Fruit fly (Drosophila melanogaster) whole organism, embryonic: ENCODE results near the gene ATP7.
A peak's percentile ranks its signal among the peaks of the same experiment; 100 is the strongest.

ENCODE experiments used
- Asciz ChIP-seq: fragments of 200-800 bp; sonication (Bioruptor generic); optimal IDR thresholded peaks from 2 replicates; lab custom pipeline; 2017; ENCODE audit warnings: missing biosample characterization, mild to moderate bottlenecking, missing genetic modification characterization, missing genetic modification reagents
- Atf-2 ChIP-seq: fragments of 200-800 bp; sonication (Bioruptor generic); optimal IDR thresholded peaks from 2 replicates; lab custom pipeline; 2016; ENCODE audit warnings: missing biosample characterization, missing genetic modification characterization
- B-H2 ChIP-seq: fragments of 200-800 bp; sonication (Bioruptor generic); optimal IDR thresholded peaks from 2 replicates; lab custom pipeline; 2018; ENCODE audit warnings: missing biosample characterization, mild to moderate bottlenecking, missing genetic modification characterization
- CG1024 ChIP-seq: fragments of 200-800 bp; sonication (Bioruptor generic); IDR thresholded peaks from 2 replicates; pipeline ENCODE4 v1.3.6; 2022; ENCODE audit warnings: missing biosample characterization, missing genetic modification characterization
- CG10979 ChIP-seq: fragments of 200-800 bp; sonication (Bioruptor generic); optimal IDR thresholded peaks from 2 replicates; lab custom pipeline; 2018; ENCODE audit warnings: missing biosample characterization, mild to moderate bottlenecking, missing genetic modification characterization, moderate library complexity
- CG12659 ChIP-seq: fragments of 200-800 bp; sonication (Bioruptor generic); optimal IDR thresholded peaks from 3 replicates; lab custom pipeline; 2017; ENCODE audit warnings: mild to moderate bottlenecking, missing biosample characterization, missing genetic modification reagents, missing genetic modification characterization
- CG12769 ChIP-seq: fragments of 200-800 bp; sonication (Bioruptor generic); optimal IDR thresholded peaks from 2 replicates; lab custom pipeline; 2019; ENCODE audit warnings: missing biosample characterization, mild to moderate bottlenecking, missing genetic modification characterization, moderate library complexity
- CG14441 ChIP-seq: fragments of 200-800 bp; sonication (Bioruptor generic); IDR thresholded peaks from 2 replicates; pipeline ENCODE4 v1.3.6; 2022; ENCODE audit warnings: missing biosample characterization, missing genetic modification characterization
- CG1603 ChIP-seq: fragments of 200-800 bp; sonication (Bioruptor generic); optimal IDR thresholded peaks from 2 replicates; lab custom pipeline; 2019; ENCODE audit warnings: missing biosample characterization, mild to moderate bottlenecking, missing genetic modification characterization, moderate library complexity
- CG2129 ChIP-seq: fragments of 200-800 bp; sonication (Bioruptor generic); IDR thresholded peaks from 2 replicates; pipeline ENCODE4 v1.3.6; 2022; ENCODE audit warnings: missing biosample characterization, missing genetic modification characterization; ENCODE audit not compliant: partially characterized antibody
- CG30403 ChIP-seq: fragments of 200-800 bp; sonication (Bioruptor generic); optimal IDR thresholded peaks from 3 replicates; lab custom pipeline; 2016; ENCODE audit warnings: missing biosample characterization, missing genetic modification characterization
- CG3065 ChIP-seq: fragments of 200-800 bp; sonication (Bioruptor generic); optimal IDR thresholded peaks from 2 replicates; lab custom pipeline; 2016; ENCODE audit warnings: missing biosample characterization, missing genetic modification characterization
- CG31224 ChIP-seq: fragments of 200-800 bp; sonication (Bioruptor generic); IDR thresholded peaks from 2 replicates; pipeline ENCODE4 v1.3.6; 2022; ENCODE audit warnings: missing biosample characterization, missing genetic modification characterization
- CG32532 ChIP-seq: fragments of 200-800 bp; sonication (Bioruptor generic); IDR thresholded peaks from 2 replicates; pipeline ENCODE4 v1.3.6; 2022; ENCODE audit warnings: missing biosample characterization, missing genetic modification characterization
- CG3281 ChIP-seq: fragments of 200-800 bp; sonication (Bioruptor generic); optimal IDR thresholded peaks from 3 replicates; lab custom pipeline; 2017; ENCODE audit warnings: missing biosample characterization, mild to moderate bottlenecking, missing genetic modification characterization
- CG42726 ChIP-seq: fragments of 200-800 bp; sonication (Bioruptor generic); IDR thresholded peaks from 2 replicates; pipeline ENCODE4 v1.3.6; 2022; ENCODE audit warnings: missing biosample characterization, missing genetic modification characterization; ENCODE audit not compliant: partially characterized antibody
- CG6683 ChIP-seq: fragments of 200-800 bp; sonication (Bioruptor generic); optimal IDR thresholded peaks from 2 replicates; lab custom pipeline; 2017; ENCODE audit warnings: missing biosample characterization, mild to moderate bottlenecking, missing genetic modification characterization, missing genetic modification reagents
- CG6854 ChIP-seq: fragments of 200-800 bp; sonication (Bioruptor generic); optimal IDR thresholded peaks from 3 replicates; lab custom pipeline; 2017; ENCODE audit warnings: missing biosample characterization, mild to moderate bottlenecking, missing genetic modification characterization
- CG8281 ChIP-seq: fragments of 200-800 bp; sonication (Bioruptor generic); optimal IDR thresholded peaks from 2 replicates; lab custom pipeline; 2018; ENCODE audit warnings: missing biosample characterization, mild to moderate bottlenecking, missing genetic modification characterization, moderate library complexity
- CG8944 ChIP-seq: fragments of 200-800 bp; sonication (Bioruptor generic); optimal IDR thresholded peaks from 3 replicates; lab custom pipeline; 2016; ENCODE audit warnings: missing biosample characterization, missing genetic modification characterization
- CG9215 ChIP-seq: fragments of 200-800 bp; sonication (Bioruptor generic); IDR thresholded peaks from 2 replicates; pipeline ENCODE4 v1.3.6; 2022; ENCODE audit warnings: missing biosample characterization, missing genetic modification characterization
- CoRest ChIP-seq: fragments of 200-800 bp; sonication (Bioruptor generic); optimal IDR thresholded peaks from 3 replicates; lab custom pipeline; 2018; ENCODE audit warnings: missing biosample characterization, mild to moderate bottlenecking, missing genetic modification characterization, moderate library complexity
- Deaf1 ChIP-seq: fragments of 200-800 bp; optimal IDR thresholded peaks from 3 replicates; lab custom pipeline; 2019; ENCODE audit warnings: missing biosample characterization, mild to moderate bottlenecking, missing genetic modification characterization, moderate library complexity
- Doc3 ChIP-seq: fragments of 200-800 bp; sonication (Bioruptor generic); IDR thresholded peaks from 3 replicates; pipeline ENCODE4 v1.3.6; 2022; ENCODE audit warnings: missing biosample characterization, missing genetic modification characterization; ENCODE audit not compliant: partially characterized antibody
- Fer1 ChIP-seq: fragments of 200-800 bp; sonication (Bioruptor generic); optimal IDR thresholded peaks from 2 replicates; lab custom pipeline; 2017; ENCODE audit warnings: missing biosample characterization, mild to moderate bottlenecking, missing genetic modification characterization
- HLH3B ChIP-seq: fragments of 200-800 bp; sonication (Bioruptor generic); IDR thresholded peaks from 2 replicates; pipeline ENCODE4 v1.3.6; 2022; ENCODE audit warnings: missing biosample characterization, missing genetic modification characterization
- HLHmδ ChIP-seq: fragments of 200-800 bp; sonication (Bioruptor generic); optimal IDR thresholded peaks from 2 replicates; lab custom pipeline; 2018; ENCODE audit warnings: missing biosample characterization, mild to moderate bottlenecking, missing genetic modification characterization, moderate library complexity
- Hr78 ChIP-seq, 2 experiments: fragments of 200-800 bp in 1 of 2; fragments of >200 bp in 1 of 2; sonication (Bioruptor generic) in 1 of 2; optimal IDR thresholded peaks; 2 replicates each; lab custom pipeline; 2017 to 2019; ENCODE audit warnings: missing biosample characterization in 2 of 2, missing genetic modification characterization in 2 of 2, mild to moderate bottlenecking in 1 of 2, moderate library complexity in 1 of 2
- Hsf ChIP-seq: fragments of 200-800 bp; sonication (Bioruptor generic); optimal IDR thresholded peaks from 3 replicates; lab custom pipeline; 2016; ENCODE audit warnings: missing biosample characterization, missing genetic modification characterization
- Kr ChIP-seq: fragments of 200-800 bp; sonication (Bioruptor generic); optimal IDR thresholded peaks from 2 replicates; lab custom pipeline; 2017; ENCODE audit warnings: missing biosample characterization, mild to moderate bottlenecking, missing genetic modification characterization
- Rx ChIP-seq: fragments of 200-800 bp; sonication (Bioruptor generic); IDR thresholded peaks from 2 replicates; pipeline ENCODE4 v1.3.6; 2022; ENCODE audit warnings: missing biosample characterization, missing genetic modification characterization
- Sin3A ChIP-seq: fragments of >200 bp; optimal IDR thresholded peaks from 2 replicates; lab custom pipeline; 2018
- Trl ChIP-seq, 3 experiments: fragments of >200 bp in 2 of 3; fragments of 200-800 bp in 1 of 3; sonication (Bioruptor generic) in 1 of 3; optimal IDR thresholded peaks; 2 replicates in 1 of 3; 3 replicates in 2 of 3; lab custom pipeline; 2016 to 2017; ENCODE audit warnings: missing biosample characterization in 1 of 3, missing genetic modification characterization in 1 of 3
- Usf ChIP-seq: fragments of 200-800 bp; sonication (Bioruptor generic); optimal IDR thresholded peaks from 2 replicates; lab custom pipeline; 2017; ENCODE audit warnings: missing genotype, missing biosample characterization, missing genetic modification characterization
- Vsx1 ChIP-seq: fragments of 200-800 bp; sonication (Bioruptor generic); optimal IDR thresholded peaks from 2 replicates; lab custom pipeline; 2017; ENCODE audit warnings: missing biosample characterization, mild to moderate bottlenecking, missing genetic modification characterization, missing genetic modification reagents
- Xrp1 ChIP-seq: fragments of 200-800 bp; sonication (Bioruptor generic); IDR thresholded peaks from 2 replicates; pipeline ENCODE4 v1.3.6; 2022; ENCODE audit warnings: missing biosample characterization, missing genetic modification characterization
- bigmax ChIP-seq: fragments of 200-800 bp; sonication (Bioruptor generic); optimal IDR thresholded peaks from 2 replicates; lab custom pipeline; 2018; ENCODE audit warnings: missing biosample characterization, mild to moderate bottlenecking, missing genetic modification characterization
- crp ChIP-seq, 2 experiments: fragments of 200-800 bp; sonication (Bioruptor generic); optimal IDR thresholded peaks; 2 replicates in 1 of 2; 3 replicates in 1 of 2; lab custom pipeline; 2017; ENCODE audit warnings: missing biosample characterization in 2 of 2, missing genetic modification characterization in 2 of 2, mild to moderate bottlenecking in 1 of 2, moderate library complexity in 1 of 2
- cwo ChIP-seq: fragments of 200-800 bp; sonication (Bioruptor generic); optimal IDR thresholded peaks from 3 replicates; lab custom pipeline; 2017; ENCODE audit warnings: missing biosample characterization, missing genetic modification characterization, mild to moderate bottlenecking, moderate library complexity, missing genetic modification reagents
- dm ChIP-seq: fragments of 200-800 bp; sonication (Bioruptor generic); optimal IDR thresholded peaks from 3 replicates; lab custom pipeline; 2016; ENCODE audit warnings: missing biosample characterization, missing genetic modification characterization
- fru ChIP-seq: fragments of >200 bp; optimal IDR thresholded peaks from 2 replicates; lab custom pipeline; 2017
- kah ChIP-seq: fragments of 200-800 bp; sonication (Bioruptor generic); optimal IDR thresholded peaks from 2 replicates; lab custom pipeline; 2018; ENCODE audit warnings: missing biosample characterization, mild to moderate bottlenecking, missing genetic modification characterization
- mirr ChIP-seq: fragments of 200-800 bp; sonication (Bioruptor generic); optimal IDR thresholded peaks from 3 replicates; lab custom pipeline; 2018; ENCODE audit warnings: missing biosample characterization, mild to moderate bottlenecking, missing genetic modification characterization
- shn ChIP-seq: fragments of 200-800 bp; sonication (Bioruptor generic); optimal IDR thresholded peaks from 3 replicates; lab custom pipeline; 2016; ENCODE audit warnings: missing biosample characterization, missing genetic modification characterization
- sr ChIP-seq: fragments of 200-800 bp; sonication (Bioruptor generic); IDR thresholded peaks from 3 replicates; pipeline ENCODE4 v1.3.6; 2022; ENCODE audit warnings: missing biosample characterization, missing genetic modification characterization
- twi ChIP-seq: fragments of 200-800 bp; optimal IDR thresholded peaks from 2 replicates; lab custom pipeline; 2019; ENCODE audit warnings: missing biosample characterization, mild to moderate bottlenecking, missing genetic modification characterization, moderate library complexity
- yki ChIP-seq: fragments of >200 bp; optimal IDR thresholded peaks from 3 replicates; lab custom pipeline; 2018
- zen2 ChIP-seq: fragments of 200-800 bp; sonication (Bioruptor generic); IDR thresholded peaks from 3 replicates; pipeline ENCODE4 v1.3.6; 2022; ENCODE audit warnings: missing biosample characterization, missing genetic modification characterization; ENCODE audit not compliant: partially characterized antibody

ATP7 gene

dm6 chrX:11857522-11858438, 3.0 kb downstream of the ATP7 start (continued):
- TF ChIP-seq Hr78 (GFP tag; optimal IDR thresholded peaks at IDR 0.05; lab: Kevin White, UChicago) (peak in 1 of 2 experiments; percentile 72), Usf (peak; percentile 69), CG8281 (tag; lab: Kevin White, UChicago) (peak; percentile 74), dm (peak; percentile 18), CG8944 (peak; percentile 32), bigmax (GFP tag; lab: Kevin White, UChicago) (no peak), CG32532 (peak; percentile 84), Atf-2 (peak; percentile 9), Doc3 (GFP tag; lab: Robert Waterston, UW) (no peak), CG1603 (tag; lab: Kevin White, UChicago) (peak; percentile 67), B-H2 (GFP tag; lab: Kevin White, UChicago) (no peak), HLHmδ (no peak), CG1024 (GFP tag; lab: Robert Waterston, UW) (0 out of 2 replicates have a peak, but pooled peaks have one; percentile 40), Kr (GFP tag; lab: Kevin White, UChicago) (no peak), Vsx1 (peak; percentile 47), CG9215 (GFP tag; lab: Robert Waterston, UW) (peak; percentile 53; the same call in 1 of the 2 replicates), Asciz (GFP tag; lab: Kevin White, UChicago) (peak; percentile 69), kah (GFP tag; lab: Kevin White, UChicago) (peak; percentile 49), CG14441 (peak; percentile 86), yki (lab: Kevin White, UChicago) (no peak), HLH3B (GFP tag; lab: Robert Waterston, UW) (peak; percentile 61; the same call in 1 of the 2 replicates), CG3281 (peak; percentile 49), Sin3A (lab: Kevin White, UChicago) (no peak), CG12769 (peak; percentile 78), twi (peak; percentile 32), fru (lab: Kevin White, UChicago) (no peak), CG2129 (GFP tag; lab: Robert Waterston, UW) (no peak), CG30403 (GFP tag; lab: Kevin White, UChicago) (peak; percentile 70), crp (GFP tag; optimal IDR thresholded peaks at IDR 0.05; lab: Kevin White, UChicago) (no peak), shn (peak; percentile 6), Fer1 (GFP tag; lab: Kevin White, UChicago) (peak; percentile 57), Trl (optimal IDR thresholded peaks at IDR 0.05; lab: Kevin White, UChicago) (no peak), Trl (GFP tag; optimal IDR thresholded peaks at IDR 0.05; lab: Kevin White, UChicago) (peak; percentile 67), Deaf1 (tag; lab: Kevin White, UChicago) (no peak), zen2 (GFP tag; lab: Robert Waterston, UW) (no peak), cwo (GFP tag; lab: Kevin White, UChicago) (peak; percentile 46), CG42726 (GFP tag; lab: Robert Waterston, UW) (no peak), CG10979 (tag; lab: Kevin White, UChicago) (peak; percentile 77), CG6854 (GFP tag; lab: Kevin White, UChicago) (no peak), sr (GFP tag; lab: Robert Waterston, UW) (peak; percentile 68; the same call in 2 of the 3 replicates), mirr (GFP tag; lab: Kevin White, UChicago) (no peak), CG3065 (GFP tag; lab: Kevin White, UChicago) (no peak), CG12659 (peak; percentile 64), Xrp1 (GFP tag; lab: Robert Waterston, UW) (peak; percentile 91), Hsf (GFP tag; lab: Kevin White, UChicago) (peak; percentile 68), CG31224 (GFP tag; lab: Robert Waterston, UW) (peak; percentile 52), CG6683 (no peak), Rx (GFP tag; lab: Robert Waterston, UW) (peak; percentile 75; the same call in 1 of the 2 replicates), CoRest (tag; lab: Kevin White, UChicago) (peak; percentile 72)
